Worm (Caenorhabditis elegans) whole organism, mixed stage, embryonic: ENCODE data around the gene fos-1.

Experiments used
- M03D4.4 ChIP-seq: sonication (generic microtip); optimal IDR thresholded peaks from 2 replicates; lab custom pipeline; 2017; ENCODE audit warnings: mild to moderate bottlenecking, missing genetic modification characterization, missing compliant biosample characterization
- bed-3 ChIP-seq: fragments of 200-800 bp; sonication (Bioruptor generic); optimal IDR thresholded peaks from 3 replicates; lab custom pipeline; 2018; ENCODE audit warnings: mild to moderate bottlenecking, missing genetic modification characterization, moderate library complexity, missing compliant biosample characterization
- blmp-1 ChIP-seq: fragments of 150-350 bp; optimal IDR thresholded peaks from 2 replicates; lab custom pipeline; 2014; ENCODE audit warnings: missing biosample characterization, missing genetic modification characterization
- ceh-39 ChIP-seq: fragments of 150-350 bp; optimal IDR thresholded peaks from 2 replicates; lab custom pipeline; 2014; ENCODE audit warnings: missing biosample characterization, missing genetic modification characterization
- ceh-43 ChIP-seq: fragments of 200-800 bp; sonication (Bioruptor generic); optimal IDR thresholded peaks from 2 replicates; lab custom pipeline; 2018; ENCODE audit warnings: mild to moderate bottlenecking, missing genetic modification characterization, moderate library complexity, missing compliant biosample characterization
- ceh-83 ChIP-seq: fragments of 200-800 bp; sonication (Bioruptor generic); optimal IDR thresholded peaks from 2 replicates; lab custom pipeline; 2018; ENCODE audit warnings: mild to moderate bottlenecking, missing genetic modification characterization, missing compliant biosample characterization
- ces-1 ChIP-seq: fragments of 150-350 bp; optimal IDR thresholded peaks from 2 replicates; lab custom pipeline; 2014; ENCODE audit warnings: missing biosample characterization, missing genetic modification reagents, missing genetic modification characterization
- cnd-1 ChIP-seq: fragments of 200-800 bp; sonication (Bioruptor generic); optimal IDR thresholded peaks from 2 replicates; lab custom pipeline; 2018; ENCODE audit warnings: mild to moderate bottlenecking, missing genetic modification characterization, missing compliant biosample characterization
- drap-1 ChIP-seq: fragments of 200-800 bp; sonication (Bioruptor generic); optimal IDR thresholded peaks from 3 replicates; lab custom pipeline; 2018; ENCODE audit warnings: mild to moderate bottlenecking, missing genetic modification characterization, missing compliant biosample characterization
- elt-1 ChIP-seq: sonication (generic microtip); optimal IDR thresholded peaks from 2 replicates; lab custom pipeline; 2017; ENCODE audit warnings: missing genetic modification characterization, mild to moderate bottlenecking, missing compliant biosample characterization, antibody characterized with exemption, moderate library complexity, borderline replicate concordance; ENCODE audit not compliant: insufficient read depth
- elt-3 ChIP-seq: fragments of 150-350 bp; optimal IDR thresholded peaks from 2 replicates; lab custom pipeline; 2014; ENCODE audit warnings: missing biosample characterization, missing genetic modification characterization
- flh-1 ChIP-seq: fragments of 200-800 bp; sonication (Bioruptor generic); optimal IDR thresholded peaks from 2 replicates; lab custom pipeline; 2018; ENCODE audit warnings: mild to moderate bottlenecking, missing genetic modification characterization, moderate library complexity, missing compliant biosample characterization
- ham-2 ChIP-seq: fragments of 200-800 bp; sonication (Bioruptor generic); optimal IDR thresholded peaks from 2 replicates; lab custom pipeline; 2018; ENCODE audit warnings: mild to moderate bottlenecking, missing genetic modification characterization, missing compliant biosample characterization
- hlh-1 ChIP-seq: fragments of 150-350 bp; optimal IDR thresholded peaks from 2 replicates; lab custom pipeline; 2014; ENCODE audit warnings: missing biosample characterization, missing genetic modification reagents, missing genetic modification characterization
- lin-13 ChIP-seq: fragments of 150-350 bp; optimal IDR thresholded peaks from 2 replicates; lab custom pipeline; 2014; ENCODE audit warnings: missing biosample characterization, missing genetic modification characterization
- lin-32 ChIP-seq: fragments of 200-800 bp; sonication (Bioruptor generic); optimal IDR thresholded peaks from 2 replicates; lab custom pipeline; 2018; ENCODE audit warnings: mild to moderate bottlenecking, missing genetic modification characterization, missing compliant biosample characterization
- lsy-2 ChIP-seq: fragments of 150-350 bp; optimal IDR thresholded peaks from 2 replicates; lab custom pipeline; 2014; ENCODE audit warnings: missing biosample characterization, missing genetic modification characterization
- mab-5 ChIP-seq: fragments of 150-350 bp; optimal IDR thresholded peaks from 2 replicates; lab custom pipeline; 2014; ENCODE audit warnings: missing biosample characterization, missing genetic modification characterization
- mep-1 ChIP-seq: fragments of 150-350 bp; optimal IDR thresholded peaks from 2 replicates; lab custom pipeline; 2017; ENCODE audit warnings: missing biosample characterization, missing genetic modification reagents, missing genetic modification characterization, inconsistent platforms
- mls-2 ChIP-seq: sonication (generic microtip); optimal IDR thresholded peaks from 2 replicates; lab custom pipeline; 2016; ENCODE audit warnings: mild to moderate bottlenecking, missing genetic modification characterization, moderate library complexity, missing compliant biosample characterization
- nhr-2 ChIP-seq: fragments of 150-350 bp; optimal IDR thresholded peaks from 2 replicates; lab custom pipeline; 2014; ENCODE audit warnings: missing biosample characterization, missing genetic modification characterization
- nhr-237 ChIP-seq: fragments of 150-350 bp; optimal IDR thresholded peaks from 2 replicates; lab custom pipeline; 2014; ENCODE audit warnings: missing biosample characterization, missing genetic modification characterization
- nhr-28 ChIP-seq: fragments of 150-350 bp; optimal IDR thresholded peaks from 2 replicates; lab custom pipeline; 2014; ENCODE audit warnings: missing biosample characterization, missing genetic modification characterization
- nhr-76 ChIP-seq: sonication (generic microtip); optimal IDR thresholded peaks from 2 replicates; lab custom pipeline; 2017; ENCODE audit warnings: missing biosample characterization, missing genetic modification characterization
- pha-4 ChIP-seq: fragments of 150-350 bp; optimal IDR thresholded peaks from 2 replicates; lab custom pipeline; 2018; ENCODE audit warnings: missing biosample characterization, missing genetic modification reagents, missing genetic modification characterization
- sem-2 ChIP-seq: fragments of 200-800 bp; sonication (Bioruptor generic); optimal IDR thresholded peaks from 2 replicates; lab custom pipeline; 2018; ENCODE audit warnings: mild to moderate bottlenecking, missing genetic modification characterization, missing compliant biosample characterization
- sptf-1 ChIP-seq: sonication (generic microtip); optimal IDR thresholded peaks from 2 replicates; lab custom pipeline; 2017; ENCODE audit warnings: mild to moderate bottlenecking, missing genetic modification characterization, moderate library complexity, missing compliant biosample characterization
- tbx-8 ChIP-seq: fragments of 200-800 bp; sonication (Bioruptor generic); optimal IDR thresholded peaks from 2 replicates; lab custom pipeline; 2018; ENCODE audit warnings: mild to moderate bottlenecking, missing genetic modification characterization, moderate library complexity, missing compliant biosample characterization
- unc-120 ChIP-seq: sonication (generic microtip); optimal IDR thresholded peaks from 2 replicates; lab custom pipeline; 2017; ENCODE audit warnings: missing genetic modification characterization, missing compliant biosample characterization; ENCODE audit not compliant: poor library complexity, severe bottlenecking
- unc-39 ChIP-seq: fragments of 150-350 bp; optimal IDR thresholded peaks from 2 replicates; lab custom pipeline; 2014; ENCODE audit warnings: missing biosample characterization, missing genetic modification characterization
- unc-62 ChIP-seq: fragments of 150-350 bp; optimal IDR thresholded peaks from 2 replicates; lab custom pipeline; 2014; ENCODE audit warnings: missing biosample characterization, missing genetic modification reagents, missing genetic modification characterization
- zip-8 ChIP-seq: fragments of 150-350 bp; optimal IDR thresholded peaks from 2 replicates; lab custom pipeline; 2014; ENCODE audit warnings: missing biosample characterization, missing genetic modification characterization

fos-1 gene

ce11 chrV:6016097-6016496 lies 12.7 kb downstream of the fos-1 start:
- no peak for TF ChIP-seq ces-1
- TF ChIP-seq ceh-43: no peak
- no peak for TF ChIP-seq ham-2 (GFP tag; lab: Kevin White, UChicago)
- no peak for TF ChIP-seq nhr-237
- no peak for TF ChIP-seq nhr-28 (tag; lab: Kevin White, UChicago)
- TF ChIP-seq elt-1 (tag; lab: Kevin White, UChicago): no peak
- no peak for TF ChIP-seq bed-3 (GFP tag; lab: Kevin White, UChicago)
- no peak for TF ChIP-seq lin-32 (GFP tag; lab: Kevin White, UChicago)
- TF ChIP-seq unc-62 (GFP tag; lab: Kevin White, UChicago): no peak
- TF ChIP-seq unc-120: no peak
- TF ChIP-seq ceh-83 (GFP tag; lab: Kevin White, UChicago): no peak
- no peak for TF ChIP-seq mab-5
- TF ChIP-seq flh-1 (GFP tag; lab: Kevin White, UChicago): no peak
- TF ChIP-seq M03D4.4 (tag; lab: Kevin White, UChicago): no peak
- no peak for TF ChIP-seq drap-1 (GFP tag; lab: Kevin White, UChicago)
- no peak for TF ChIP-seq cnd-1 (tag; lab: Kevin White, UChicago)
- no peak for TF ChIP-seq sptf-1 (tag; lab: Kevin White, UChicago)
- TF ChIP-seq elt-3: no peak
- no peak for TF ChIP-seq nhr-76
- TF ChIP-seq unc-39 (tag; lab: Kevin White, UChicago): no peak

ce11 chrV:6017630-6018029 lies 14.2 kb downstream of the fos-1 start, which contains the start of the genes rpt-2 and aps-1:
Gene rpt-2, minus strand, starts transcription at chrV:6017669.
Gene aps-1, plus strand, starts transcription at chrV:6017970.
- TF ChIP-seq ceh-39: peak; percentile 24
- TF ChIP-seq hlh-1 (tag; lab: Kevin White, UChicago): peak; percentile 73
- no peak for TF ChIP-seq mls-2
- peak; percentile 66 for TF ChIP-seq lsy-2 (tag; lab: Kevin White, UChicago)
- TF ChIP-seq elt-3: no peak
- peak; percentile 5 for TF ChIP-seq nhr-2 (tag; lab: Kevin White, UChicago)
- peak; percentile 84 for TF ChIP-seq mep-1
- peak; percentile 57 for TF ChIP-seq nhr-237
- peak; percentile 45 for TF ChIP-seq unc-62 (GFP tag; lab: Kevin White, UChicago)
- peak; percentile 80 for TF ChIP-seq pha-4 (tag; lab: Kevin White, UChicago)
- TF ChIP-seq tbx-8 (GFP tag; lab: Kevin White, UChicago): no peak
- no peak for TF ChIP-seq sem-2 (GFP tag; lab: Kevin White, UChicago)
- peak; percentile 85 for TF ChIP-seq lin-13 (tag; lab: Kevin White, UChicago)
- TF ChIP-seq zip-8: no peak
- peak; percentile 73 for TF ChIP-seq mab-5
- no peak for TF ChIP-seq unc-39 (tag; lab: Kevin White, UChicago)
- TF ChIP-seq lin-32 (GFP tag; lab: Kevin White, UChicago): no peak
- peak; percentile 64 for TF ChIP-seq ces-1
- no peak for TF ChIP-seq nhr-76

ce11 chrV:6018944-6019450 lies 15.6 kb downstream of the fos-1 start, which contains the start of gene picc-1:
Gene picc-1, plus strand, starts transcription at chrV:6018994.
- TF ChIP-seq elt-3 (no peak), hlh-1 (tag; lab: Kevin White, UChicago) (peak; percentile 36), unc-120 (peak; percentile 28), cnd-1 (tag; lab: Kevin White, UChicago) (no peak), unc-39 (tag; lab: Kevin White, UChicago) (no peak), drap-1 (GFP tag; lab: Kevin White, UChicago) (no peak), unc-62 (GFP tag; lab: Kevin White, UChicago) (peak; percentile 94), zip-8 (no peak)

- TF ChIP-seq zip-8 (peak; percentile 26), nhr-2 (tag; lab: Kevin White, UChicago) (peak; percentile 28), ceh-83 (GFP tag; lab: Kevin White, UChicago) (no peak)
Observed at ce11 chrV:6022076-6022475, 18.7 kb downstream of the fos-1 start.

- TF ChIP-seq tbx-8 (GFP tag; lab: Kevin White, UChicago) (no peak), blmp-1 (tag; lab: Kevin White, UChicago) (no peak), unc-120 (peak; percentile 94), hlh-1 (tag; lab: Kevin White, UChicago) (peak; percentile 48), sptf-1 (tag; lab: Kevin White, UChicago) (peak; percentile 37), unc-62 (GFP tag; lab: Kevin White, UChicago) (peak; percentile 93)
Observed at ce11 chrV:6030559-6030975, 27.2 kb downstream of the fos-1 start.
